Worm (Caenorhabditis elegans) whole organism, late embryonic: ENCODE data around the gene lury-1.

Experiments
- ceh-30 ChIP-seq: fragments of 150-350 bp; optimal IDR thresholded peaks from 2 replicates; lab custom pipeline; 2014; ENCODE audit warnings: missing biosample characterization, missing genetic modification characterization
- dmd-4 ChIP-seq: sonication (generic microtip); optimal IDR thresholded peaks from 2 replicates; lab custom pipeline; 2016; ENCODE audit warnings: borderline replicate concordance, missing genetic modification characterization, missing compliant biosample characterization
- fax-1 ChIP-seq: sonication (generic microtip); optimal IDR thresholded peaks from 2 replicates; lab custom pipeline; 2016; ENCODE audit warnings: missing genotype, missing genetic modification characterization, missing compliant biosample characterization
- pha-4 ChIP-seq: fragments of 150-350 bp; optimal IDR thresholded peaks from 2 replicates; lab custom pipeline; 2018; ENCODE audit warnings: missing biosample characterization, missing genetic modification reagents, missing genetic modification characterization
- unc-42 ChIP-seq: sonication (generic microtip); optimal IDR thresholded peaks from 2 replicates; lab custom pipeline; 2016; ENCODE audit warnings: missing genotype, missing genetic modification characterization, missing compliant biosample characterization

DNA sequence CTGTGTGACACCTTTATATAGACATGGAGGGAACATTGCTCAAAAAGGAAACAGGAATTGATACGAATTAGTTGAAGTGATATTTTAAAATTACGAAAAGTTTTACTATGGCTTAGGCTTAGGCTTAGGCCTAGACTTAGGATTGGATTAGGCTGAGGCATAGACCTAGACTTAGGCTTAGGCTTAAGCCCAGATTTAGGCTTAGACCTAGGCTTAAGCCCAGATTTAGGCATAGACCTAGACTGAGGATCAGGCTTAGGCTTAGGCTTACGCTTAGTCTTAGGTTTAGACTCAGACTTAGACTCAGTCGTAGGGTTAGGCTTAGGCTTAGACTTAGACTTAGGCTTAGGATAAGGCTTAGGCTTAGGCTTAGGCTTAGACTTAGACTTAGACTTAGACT is 9.8 kb downstream of the lury-1 start:
- TF ChIP-seq fax-1 (tag; lab: Kevin White, UChicago): no peak
- no peak for TF ChIP-seq pha-4 (tag; lab: Kevin White, UChicago)
- TF ChIP-seq unc-42 (tag; lab: Kevin White, UChicago): no peak
- no peak for TF ChIP-seq dmd-4
- TF ChIP-seq ceh-30: no peak
